Worm (Caenorhabditis elegans): ENCODE results near the gene Y67D8B.5.

Gene Y67D8B.5

ce11 chrIV:3160785-3161184 lies 41.4 kb upstream of the Y67D8B.5 start (continued):
- TF ChIP-seq grh-1 (GFP tag; IDR thresholded peaks at IDR 0.05) (peak; percentile 41; the same call in 1 of the 2 replicates), egl-13 (tag; optimal IDR thresholded peaks at IDR 0.05) (peak; percentile 52), swsn-7 (tag; optimal IDR thresholded peaks at IDR 0.05) (peak; percentile 91), tlp-1 (tag; optimal IDR thresholded peaks at IDR 0.05) (no peak), ceh-90 (tag; optimal IDR thresholded peaks at IDR 0.05) (no peak), nhr-47 (tag; optimal IDR thresholded peaks at IDR 0.05) (peak; percentile 92), unc-98 (GFP tag; IDR thresholded peaks at IDR 0.05) (no peak), C16A3.4 (tag; optimal IDR thresholded peaks at IDR 0.05) (peak; percentile 66), ceh-8 (GFP tag; optimal IDR thresholded peaks at IDR 0.05) (peak; percentile 89), zag-1 (tag; optimal IDR thresholded peaks at IDR 0.05) (peak; percentile 62), alr-1 (tag; optimal IDR thresholded peaks at IDR 0.05; ENCODE audit: borderline replicate concordance) (no peak), ceh-82 (tag; optimal IDR thresholded peaks at IDR 0.05) (peak; percentile 62 to 87 (median 80)), nhr-85 (tag) (peak; percentile 96), fos-1 (tag; optimal IDR thresholded peaks at IDR 0.05) (peak; percentile 81), lin-15B (tag; optimal IDR thresholded peaks at IDR 0.05) (peak; percentile 19), sup-37 (GFP tag; optimal IDR thresholded peaks at IDR 0.05) (no peak), lin-35 (GFP tag; optimal IDR thresholded peaks at IDR 0.05) (peak; percentile 75 to 77), ces-1 (GFP tag; optimal IDR thresholded peaks at IDR 0.05) (no peak), sox-4 (tag; optimal IDR thresholded peaks at IDR 0.05) (peak; percentile 20), aha-1 (tag; optimal IDR thresholded peaks at IDR 0.05) (peak; percentile 10), elt-3 (tag; optimal IDR thresholded peaks at IDR 0.05) (peak in 2 of 6 experiments; percentile 41 to 70), C04F5.9 (tag; optimal IDR thresholded peaks at IDR 0.05) (no peak), skn-1 (tag; optimal IDR thresholded peaks at IDR 0.05) (peak; percentile 45), dpl-1 (GFP tag; optimal IDR thresholded peaks at IDR 0.05) (peak; percentile 47 to 65 (median 64)), elt-2 (tag; optimal IDR thresholded peaks at IDR 0.05) (peak; percentile 76), hlh-17 (GFP tag; optimal IDR thresholded peaks at IDR 0.05; ENCODE audit: borderline replicate concordance) (no peak), unc-62 (GFP tag; optimal IDR thresholded peaks at IDR 0.05) (no peak), nhr-28 (tag; optimal IDR thresholded peaks at IDR 0.05) (no peak), unc-130 (tag; optimal IDR thresholded peaks at IDR 0.05) (peak; percentile 43), tbx-2 (tag; optimal IDR thresholded peaks at IDR 0.05) (peak; percentile 92), ets-5 (GFP tag; IDR thresholded peaks at IDR 0.05) (no peak), jun-1 (tag; optimal IDR thresholded peaks at IDR 0.05) (peak; percentile 67), ceh-63 (GFP tag; optimal IDR thresholded peaks at IDR 0.05) (no peak), Y116A8C.19 (tag; optimal IDR thresholded peaks at IDR 0.05; ENCODE audit: borderline replicate concordance) (no peak), ztf-11 (tag; optimal IDR thresholded peaks at IDR 0.05) (no peak), lir-3 (tag; optimal IDR thresholded peaks at IDR 0.05; ENCODE audit: poor library complexity) (peak; percentile 66)

DNA sequence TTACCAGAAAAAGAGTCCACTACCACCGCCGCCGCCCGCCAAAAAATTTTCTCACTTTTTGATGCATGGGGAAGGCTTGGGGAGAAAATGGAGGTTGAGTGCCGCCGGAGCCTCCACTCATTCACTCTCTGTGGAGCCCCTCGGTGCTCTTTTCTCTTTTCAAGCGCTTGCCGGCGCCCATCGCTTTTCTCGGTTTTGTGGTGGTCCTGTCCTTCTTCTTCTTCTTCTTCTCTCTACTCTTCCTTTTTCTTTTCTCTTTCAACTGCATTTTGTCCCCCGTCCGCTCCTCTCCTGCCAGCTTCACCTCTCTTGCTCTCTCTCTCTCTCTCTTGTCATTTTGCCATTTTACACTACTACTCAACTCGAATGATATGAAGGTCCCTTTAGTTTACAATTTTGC lies 38.6 kb upstream of the Y67D8B.5 start:
- TF ChIP-seq skn-1 (tag; optimal IDR thresholded peaks at IDR 0.05) (no peak), snu-23 (GFP tag; optimal IDR thresholded peaks at IDR 0.05) (peak; percentile 20), sptf-1 (tag; optimal IDR thresholded peaks at IDR 0.05) (no peak), nhr-77 (tag; optimal IDR thresholded peaks at IDR 0.05) (no peak), tbx-2 (tag; optimal IDR thresholded peaks at IDR 0.05) (peak; percentile 23), zip-4 (GFP tag; optimal IDR thresholded peaks at IDR 0.05) (no peak), unc-98 (GFP tag; IDR thresholded peaks at IDR 0.05) (no peak), C04F5.9 (tag; optimal IDR thresholded peaks at IDR 0.05) (no peak), pag-3 (tag; optimal IDR thresholded peaks at IDR 0.05; ENCODE audit: borderline replicate concordance, insufficient read depth) (peak; percentile 70), unc-86 (tag; optimal IDR thresholded peaks at IDR 0.05) (peak; percentile 18), dpl-1 (GFP tag; optimal IDR thresholded peaks at IDR 0.05) (no peak), aha-1 (tag; optimal IDR thresholded peaks at IDR 0.05) (no peak), ceh-88 (GFP tag; IDR thresholded peaks at IDR 0.05) (no peak), ceh-90 (tag; optimal IDR thresholded peaks at IDR 0.05) (no peak), fkh-4 (tag; optimal IDR thresholded peaks at IDR 0.05; ENCODE audit: borderline replicate concordance) (no peak), sox-4 (tag; optimal IDR thresholded peaks at IDR 0.05) (no peak), lsy-2 (tag; optimal IDR thresholded peaks at IDR 0.05) (peak in 1 of 2 experiments; percentile 23), aly-2 (tag; optimal IDR thresholded peaks at IDR 0.05) (no peak), nhr-90 (tag; optimal IDR thresholded peaks at IDR 0.05; ENCODE audit: poor library complexity) (no peak), swsn-7 (tag; optimal IDR thresholded peaks at IDR 0.05) (peak; percentile 29), C34B4.2 (tag; optimal IDR thresholded peaks at IDR 0.05) (no peak), lin-35 (GFP tag; optimal IDR thresholded peaks at IDR 0.05) (peak in 1 of 2 experiments; percentile 23), nhr-237 (tag; optimal IDR thresholded peaks at IDR 0.05) (no peak), unc-130 (tag; optimal IDR thresholded peaks at IDR 0.05) (no peak), mep-1 (tag; optimal IDR thresholded peaks at IDR 0.05) (no peak), F16B12.6 (tag; optimal IDR thresholded peaks at IDR 0.05) (no peak), ceh-8 (GFP tag; optimal IDR thresholded peaks at IDR 0.05) (peak; percentile 2)

Measured in whole organism, L1 larva.